Fruit fly (Drosophila melanogaster): Measurements from ENCODE around the gene lark.

DNA sequence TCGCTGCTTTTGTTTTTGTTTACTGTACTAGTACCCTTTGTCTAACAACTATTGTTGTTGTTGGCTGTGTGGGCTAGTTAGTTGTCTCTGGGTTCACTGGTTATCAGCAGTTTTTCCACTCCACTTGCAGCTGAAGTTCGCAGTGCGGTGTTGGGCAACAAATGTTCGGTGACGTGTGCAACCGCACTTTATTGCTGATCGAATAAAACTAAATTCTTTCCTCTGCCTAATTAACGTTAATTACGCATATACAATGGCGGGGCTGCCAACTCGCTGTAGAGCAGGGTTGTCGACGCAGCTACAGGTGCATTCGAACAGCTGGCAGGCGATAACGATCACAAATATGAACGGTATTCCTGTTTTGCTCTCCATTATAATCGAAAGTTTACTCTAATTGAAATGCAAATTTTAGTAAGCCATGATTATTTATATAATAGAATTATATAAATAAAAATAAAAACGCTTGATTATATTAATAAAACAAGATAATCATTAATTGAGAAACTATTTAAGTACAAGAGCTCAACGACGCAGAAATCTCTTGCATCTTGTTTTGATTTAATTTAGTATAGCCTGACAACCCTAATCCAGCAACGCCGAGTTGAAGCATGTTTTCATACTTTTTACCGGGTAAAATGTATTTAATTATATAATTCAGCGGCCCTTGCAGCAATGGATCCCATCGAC is 10.4 kb upstream of the lark start, which contains the start of the genes mrva, CG42307 and mus312:
- TF ChIP-seq ttk (optimal IDR thresholded peaks at IDR 0.05) (no peak), insv (optimal IDR thresholded peaks at IDR 0.05) (no peak), h (optimal IDR thresholded peaks at IDR 0.05) (no peak), psq (optimal IDR thresholded peaks at IDR 0.05) (no peak), Myc (optimal IDR thresholded peaks at IDR 0.05) (no peak)

Data from Kc167 (cell line).